Fruit fly (Drosophila melanogaster) whole organism, embryonic: ENCODE data around the gene Pbgs.

ENCODE experiments used
- ATbp ChIP-seq: fragments of 200-800 bp; sonication (Bioruptor generic); optimal IDR thresholded peaks from 2 replicates; lab custom pipeline; 2017; ENCODE audit warnings: missing biosample characterization, mild to moderate bottlenecking, missing genetic modification characterization, missing genetic modification reagents
- Atf-2 ChIP-seq: fragments of 200-800 bp; sonication (Bioruptor generic); optimal IDR thresholded peaks from 2 replicates; lab custom pipeline; 2016; ENCODE audit warnings: missing biosample characterization, missing genetic modification characterization
- B-H1 ChIP-seq: fragments of 200-800 bp; sonication (Bioruptor generic); IDR thresholded peaks from 3 replicates; pipeline ENCODE4 v1.3.6; 2022; ENCODE audit warnings: missing biosample characterization, missing genetic modification characterization
- Blimp-1 ChIP-seq: fragments of 200-800 bp; sonication (Bioruptor generic); optimal IDR thresholded peaks from 3 replicates; lab custom pipeline; 2018; ENCODE audit warnings: missing biosample characterization, missing genetic modification characterization, mild to moderate bottlenecking, moderate library complexity, missing genetic modification reagents
- C15 ChIP-seq: fragments of 200-800 bp; sonication (Bioruptor generic); IDR thresholded peaks from 3 replicates; pipeline ENCODE4 v1.3.6; 2022; ENCODE audit warnings: missing biosample characterization, missing genetic modification characterization
- CG12155 ChIP-seq: fragments of 200-800 bp; sonication (Bioruptor generic); optimal IDR thresholded peaks from 3 replicates; lab custom pipeline; 2016; ENCODE audit warnings: missing biosample characterization, missing genetic modification characterization
- CG15269 ChIP-seq: fragments of 200-800 bp; sonication (Bioruptor generic); optimal IDR thresholded peaks from 2 replicates; lab custom pipeline; 2018; ENCODE audit warnings: missing biosample characterization, mild to moderate bottlenecking, missing genetic modification characterization, moderate library complexity
- CG1647 ChIP-seq: fragments of 200-800 bp; sonication (Bioruptor generic); optimal IDR thresholded peaks from 3 replicates; lab custom pipeline; 2016; ENCODE audit warnings: missing biosample characterization, missing genetic modification characterization
- CG17361 ChIP-seq: fragments of 200-800 bp; sonication (Bioruptor generic); IDR thresholded peaks from 3 replicates; pipeline ENCODE4 v1.3.6; 2022; ENCODE audit warnings: missing biosample characterization, missing genetic modification characterization
- CG33213 ChIP-seq: fragments of 200-800 bp; sonication (Bioruptor generic); optimal IDR thresholded peaks from 3 replicates; lab custom pipeline; 2016; ENCODE audit warnings: missing biosample characterization, missing genetic modification characterization
- CG4707 ChIP-seq: fragments of 200-800 bp; sonication (Bioruptor generic); optimal IDR thresholded peaks from 2 replicates; lab custom pipeline; 2018; ENCODE audit warnings: missing biosample characterization, mild to moderate bottlenecking, missing genetic modification characterization, moderate library complexity
- CG4854 ChIP-seq: fragments of 200-800 bp; sonication (Bioruptor generic); optimal IDR thresholded peaks from 2 replicates; lab custom pipeline; 2016; ENCODE audit warnings: missing biosample characterization, missing genetic modification characterization, inconsistent platforms
- CG6813 ChIP-seq: fragments of 200-800 bp; sonication (Bioruptor generic); optimal IDR thresholded peaks from 2 replicates; lab custom pipeline; 2017; ENCODE audit warnings: missing biosample characterization, missing genetic modification characterization, mild to moderate bottlenecking, moderate library complexity, missing genetic modification reagents
- CG7271 ChIP-seq: fragments of 200-800 bp; sonication (Bioruptor generic); optimal IDR thresholded peaks from 2 replicates; lab custom pipeline; 2018; ENCODE audit warnings: missing biosample characterization, mild to moderate bottlenecking, missing genetic modification characterization, moderate library complexity
- CG7745 ChIP-seq: fragments of 200-800 bp; sonication (Bioruptor generic); optimal IDR thresholded peaks from 2 replicates; lab custom pipeline; 2018; ENCODE audit warnings: missing biosample characterization, mild to moderate bottlenecking, missing genetic modification characterization, moderate library complexity
- CG7839 ChIP-seq: fragments of 200-800 bp; sonication (Bioruptor generic); optimal IDR thresholded peaks from 3 replicates; lab custom pipeline; 2018; ENCODE audit warnings: missing biosample characterization, mild to moderate bottlenecking, missing genetic modification characterization, moderate library complexity
- CG7987 ChIP-seq: fragments of 200-800 bp; sonication (Bioruptor generic); optimal IDR thresholded peaks from 2 replicates; lab custom pipeline; 2018; ENCODE audit warnings: missing biosample characterization, mild to moderate bottlenecking, missing genetic modification characterization, moderate library complexity
- CG9609 ChIP-seq: fragments of 200-800 bp; sonication (Bioruptor generic); optimal IDR thresholded peaks from 3 replicates; lab custom pipeline; 2016; ENCODE audit warnings: missing biosample characterization, missing genetic modification characterization
- Dip2 ChIP-seq: fragments of 200-800 bp; sonication (Bioruptor generic); IDR thresholded peaks from 2 replicates; pipeline ENCODE4 v1.3.6; 2022; ENCODE audit warnings: missing biosample characterization, missing genetic modification characterization
- ERR ChIP-seq: fragments of 200-800 bp; sonication (Bioruptor generic); optimal IDR thresholded peaks from 2 replicates; lab custom pipeline; 2016; ENCODE audit warnings: missing biosample characterization, missing genetic modification characterization
- Eip74EF ChIP-seq, 2 experiments: fragments of 200-800 bp in 1 of 2; fragments of >200 bp in 1 of 2; sonication (Bioruptor generic) in 1 of 2; optimal IDR thresholded peaks; 2 replicates each; lab custom pipeline; 2017 to 2019; ENCODE audit warnings: missing biosample characterization in 2 of 2, missing genetic modification characterization in 2 of 2, mild to moderate bottlenecking in 1 of 2, moderate library complexity in 1 of 2
- HHEX ChIP-seq: fragments of 200-800 bp; sonication (Bioruptor generic); optimal IDR thresholded peaks from 3 replicates; lab custom pipeline; 2017; ENCODE audit warnings: missing biosample characterization, mild to moderate bottlenecking, missing genetic modification characterization, missing genetic modification reagents
- Hand ChIP-seq: fragments of 200-800 bp; sonication (Bioruptor generic); optimal IDR thresholded peaks from 2 replicates; lab custom pipeline; 2017; ENCODE audit warnings: mild to moderate bottlenecking, missing biosample characterization, missing genetic modification reagents, missing genetic modification characterization
- Hmr ChIP-seq: fragments of 200-800 bp; sonication (Bioruptor generic); optimal IDR thresholded peaks from 3 replicates; lab custom pipeline; 2017; ENCODE audit warnings: mild to moderate bottlenecking, missing biosample characterization, missing genetic modification reagents, missing genetic modification characterization
- Hmx ChIP-seq: fragments of 200-800 bp; sonication (Bioruptor generic); optimal IDR thresholded peaks from 2 replicates; lab custom pipeline; 2016; ENCODE audit warnings: missing biosample characterization, missing genetic modification characterization
- Hr39 ChIP-seq: fragments of >200 bp; optimal IDR thresholded peaks from 2 replicates; lab custom pipeline; 2017
- Max ChIP-seq: fragments of 200-800 bp; sonication (Bioruptor generic); optimal IDR thresholded peaks from 2 replicates; lab custom pipeline; 2016; ENCODE audit warnings: missing biosample characterization, mild to moderate bottlenecking, missing genetic modification characterization
- Mrtf ChIP-seq: fragments of 200-800 bp; sonication (Bioruptor generic); IDR thresholded peaks from 3 replicates; pipeline ENCODE4 v1.3.6; 2022; ENCODE audit warnings: missing biosample characterization, missing genetic modification characterization
- NC2α ChIP-seq: fragments of 200-800 bp; sonication (Bioruptor generic); optimal IDR thresholded peaks from 2 replicates; lab custom pipeline; 2016; ENCODE audit warnings: missing biosample characterization, missing genetic modification characterization
- NFAT ChIP-seq: fragments of 200-800 bp; sonication (Bioruptor generic); IDR thresholded peaks from 2 replicates; pipeline ENCODE4 v1.3.6; 2022; ENCODE audit warnings: missing biosample characterization, missing genetic modification characterization
- Neu2 ChIP-seq: fragments of 200-800 bp; sonication (Bioruptor generic); optimal IDR thresholded peaks from 3 replicates; lab custom pipeline; 2016; ENCODE audit warnings: missing biosample characterization, missing genetic modification characterization, borderline replicate concordance
- Oli ChIP-seq: fragments of 200-800 bp; sonication (Bioruptor generic); optimal IDR thresholded peaks from 2 replicates; lab custom pipeline; 2018; ENCODE audit warnings: missing biosample characterization, mild to moderate bottlenecking, missing genetic modification characterization, moderate library complexity
- ac ChIP-seq: fragments of 200-800 bp; sonication (Bioruptor generic); optimal IDR thresholded peaks from 3 replicates; lab custom pipeline; 2017; ENCODE audit warnings: missing biosample characterization, mild to moderate bottlenecking, missing genetic modification characterization
- amos ChIP-seq: fragments of 200-800 bp; sonication (Bioruptor generic); IDR thresholded peaks from 2 replicates; pipeline ENCODE4 v1.3.6; 2022; ENCODE audit warnings: missing biosample characterization, missing genetic modification characterization; ENCODE audit not compliant: partially characterized antibody
- ap ChIP-seq: fragments of 200-800 bp; sonication (Bioruptor generic); IDR thresholded peaks from 2 replicates; pipeline ENCODE4 v1.3.6; 2022; ENCODE audit warnings: missing biosample characterization, missing genetic modification characterization
- btn ChIP-seq: fragments of 200-800 bp; sonication (Bioruptor generic); optimal IDR thresholded peaks from 2 replicates; lab custom pipeline; 2016; ENCODE audit warnings: missing biosample characterization, missing genetic modification characterization
- eyg ChIP-seq: fragments of 200-800 bp; sonication (Bioruptor generic); optimal IDR thresholded peaks from 3 replicates; lab custom pipeline; 2016; ENCODE audit warnings: missing biosample characterization, missing genetic modification characterization
- gro ChIP-seq: fragments of 200-800 bp; sonication (Bioruptor generic); optimal IDR thresholded peaks from 2 replicates; lab custom pipeline; 2016; ENCODE audit warnings: missing biosample characterization, missing genetic modification characterization
- kni ChIP-seq: fragments of 200-800 bp; sonication (Bioruptor generic); optimal IDR thresholded peaks from 3 replicates; lab custom pipeline; 2017; ENCODE audit warnings: mild to moderate bottlenecking, missing biosample characterization, missing genetic modification reagents, missing genetic modification characterization
- lbe ChIP-seq: fragments of 200-800 bp; sonication (Bioruptor generic); optimal IDR thresholded peaks from 2 replicates; lab custom pipeline; 2016; ENCODE audit warnings: missing biosample characterization, mild to moderate bottlenecking, missing genetic modification characterization
- lov ChIP-seq, 2 experiments: fragments of 200-800 bp in 1 of 2; fragments of >200 bp in 1 of 2; sonication (Bioruptor generic) in 1 of 2; IDR thresholded peaks in 1 of 2; optimal IDR thresholded peaks in 1 of 2; 2 replicates in 1 of 2; 3 replicates in 1 of 2; pipeline versions ENCODE4 v1.3.6 to Lab custom; 2017 to 2022; ENCODE audit warnings: missing biosample characterization in 1 of 2, missing genetic modification characterization in 1 of 2
- otp ChIP-seq: fragments of 200-800 bp; sonication (Bioruptor generic); IDR thresholded peaks from 3 replicates; pipeline ENCODE4, ENCODE4 v1.3.6; 2022; ENCODE audit warnings: missing biosample characterization, missing genetic modification characterization
- ro ChIP-seq: fragments of 200-800 bp; sonication (Bioruptor generic); IDR thresholded peaks from 2 replicates; pipeline ENCODE4 v1.3.6; 2022; ENCODE audit warnings: missing biosample characterization, missing genetic modification characterization
- sens-2 ChIP-seq: fragments of 200-800 bp; sonication (Bioruptor generic); IDR thresholded peaks from 2 replicates; pipeline ENCODE4 v1.3.6; 2022; ENCODE audit warnings: missing biosample characterization, missing genetic modification characterization
- tll ChIP-seq, 2 experiments: fragments of 200-800 bp in 1 of 2; fragments of >200 bp in 1 of 2; sonication (Bioruptor generic) in 1 of 2; optimal IDR thresholded peaks; 2 replicates each; lab custom pipeline; 2017 to 2019; ENCODE audit warnings: missing biosample characterization in 2 of 2, missing genetic modification characterization in 2 of 2, mild to moderate bottlenecking in 1 of 2, moderate library complexity in 1 of 2
- twi ChIP-seq: fragments of 200-800 bp; optimal IDR thresholded peaks from 2 replicates; lab custom pipeline; 2019; ENCODE audit warnings: missing biosample characterization, mild to moderate bottlenecking, missing genetic modification characterization, moderate library complexity
- vfl ChIP-seq: fragments of 200-800 bp; sonication (Bioruptor generic); optimal IDR thresholded peaks from 2 replicates; lab custom pipeline; 2016; ENCODE audit warnings: missing biosample characterization, missing genetic modification characterization

Pbgs gene

dm6 chr3L:12266343-12267287 lies 4.5 kb downstream of the Pbgs start, which contains the start of gene app (continued):
- TF ChIP-seq eyg = peak; percentile 50
- peak; percentile 88 for TF ChIP-seq ap (GFP tag; lab: Robert Waterston, UW)
- TF ChIP-seq sens-2 = peak; percentile 62; the same call in 1 of the 2 replicates
- TF ChIP-seq kni (GFP tag; lab: Kevin White, UChicago) = peak; percentile 73
- peak; percentile 90 for TF ChIP-seq lbe (GFP tag; lab: Kevin White, UChicago)
- no peak for TF ChIP-seq ac (GFP tag; lab: Kevin White, UChicago)
- TF ChIP-seq B-H1 = peak; percentile 88
- peak; percentile 91 for TF ChIP-seq CG6813 (GFP tag; lab: Kevin White, UChicago)
- TF ChIP-seq ro = peak; percentile 81
- peak; percentile 77 for TF ChIP-seq twi
- TF ChIP-seq amos (GFP tag; lab: Robert Waterston, UW) = no peak; the same call in 1 of the 2 replicates
- TF ChIP-seq Blimp-1 (GFP tag; lab: Kevin White, UChicago) = peak; percentile 74
- peak; percentile 71 for TF ChIP-seq CG12155 (GFP tag; lab: Kevin White, UChicago)
- peak; percentile 37 for TF ChIP-seq Neu2 (GFP tag; lab: Kevin White, UChicago)
- peak; percentile 40 for TF ChIP-seq CG4854 (GFP tag; lab: Kevin White, UChicago)
- TF ChIP-seq btn (GFP tag; lab: Kevin White, UChicago) = peak; percentile 47
- TF ChIP-seq C15 (GFP tag; lab: Robert Waterston, UW) = peak; percentile 39; the same call in 1 of the 3 replicates
- TF ChIP-seq tll (GFP tag; optimal IDR thresholded peaks at IDR 0.05; lab: Kevin White, UChicago) = no peak
- peak; percentile 89 for TF ChIP-seq CG7839 (tag; lab: Kevin White, UChicago)
- no peak for TF ChIP-seq Dip2 (GFP tag; lab: Robert Waterston, UW)
- TF ChIP-seq gro (GFP tag; lab: Kevin White, UChicago) = peak; percentile 69
- TF ChIP-seq otp (GFP tag; lab: Robert Waterston, UW) = peak; percentile 86
- peak; percentile 67 for TF ChIP-seq CG33213 (GFP tag; lab: Kevin White, UChicago)
- TF ChIP-seq CG7987 (GFP tag; lab: Kevin White, UChicago) = peak; percentile 86
- no peak for TF ChIP-seq CG7745 (tag; lab: Kevin White, UChicago)
- TF ChIP-seq vfl (GFP tag; lab: Kevin White, UChicago) = peak; percentile 8
- TF ChIP-seq CG17361 = peak; percentile 91
- TF ChIP-seq NC2α (GFP tag; lab: Kevin White, UChicago) = peak; percentile 66
- no peak for TF ChIP-seq lov (optimal IDR thresholded peaks at IDR 0.05; lab: Kevin White, UChicago)
- peak; percentile 86 for TF ChIP-seq lov (GFP tag; IDR thresholded peaks at IDR 0.05; lab: Robert Waterston, UW)
- TF ChIP-seq CG7271 (tag; lab: Kevin White, UChicago) = peak; percentile 93
- TF ChIP-seq Max = peak; percentile 77
- TF ChIP-seq Atf-2 (GFP tag; lab: Kevin White, UChicago) = peak; percentile 76
- TF ChIP-seq NFAT = peak; percentile 84
- peak; percentile 90 for TF ChIP-seq Hmr (GFP tag; lab: Kevin White, UChicago)
- peak; percentile 63 for TF ChIP-seq CG9609 (GFP tag; lab: Kevin White, UChicago)
- no peak for TF ChIP-seq Hmx (GFP tag; lab: Kevin White, UChicago)
- peak; percentile 71 for TF ChIP-seq CG4707 (GFP tag; lab: Kevin White, UChicago)
- TF ChIP-seq ATbp = peak; percentile 69
- peak; percentile 36 for TF ChIP-seq ERR
- peak; percentile 86 for TF ChIP-seq HHEX (GFP tag; lab: Kevin White, UChicago)
- peak; percentile 82 for TF ChIP-seq Mrtf (GFP tag; lab: Robert Waterston, UW)
- no peak for TF ChIP-seq Hr39 (lab: Kevin White, UChicago)
- peak; percentile 90 for TF ChIP-seq CG15269 (tag; lab: Kevin White, UChicago)
- peak in 1 of 2 experiments; percentile 71 for TF ChIP-seq Eip74EF (GFP tag; optimal IDR thresholded peaks at IDR 0.05; lab: Kevin White, UChicago)
- TF ChIP-seq CG1647 (GFP tag; lab: Kevin White, UChicago) = peak; percentile 39
- TF ChIP-seq Oli (tag; lab: Kevin White, UChicago) = peak; percentile 88
- TF ChIP-seq Hand (GFP tag; lab: Kevin White, UChicago) = peak; percentile 51
